Worm (Caenorhabditis elegans) whole organism, young adult: ENCODE results near the gene pgm-2.

ENCODE experiments used
- B0261.1 ChIP-seq: sonication (generic microtip); optimal IDR thresholded peaks from 2 replicates; lab custom pipeline; 2016; ENCODE audit warnings: mild to moderate bottlenecking, missing genetic modification characterization, moderate library complexity, missing compliant biosample characterization
- B0336.3 ChIP-seq: fragments of 200-800 bp; sonication (Bioruptor generic); IDR thresholded peaks from 2 replicates; pipeline ENCODE4 v1.3.6; 2022; ENCODE audit warnings: missing genetic modification characterization, missing compliant biosample characterization
- D2030.7 ChIP-seq: fragments of 200-800 bp; sonication (Bioruptor generic); IDR thresholded peaks from 2 replicates; pipeline ENCODE4 v1.3.6; 2022; ENCODE audit warnings: missing genetic modification reagents, missing genetic modification characterization, missing compliant biosample characterization
- F10E7.11 ChIP-seq: sonication (generic microtip); optimal IDR thresholded peaks from 2 replicates; lab custom pipeline; 2017; ENCODE audit warnings: mild to moderate bottlenecking, missing genetic modification characterization, moderate library complexity, missing compliant biosample characterization
- F33H1.4 ChIP-seq: fragments of 200-800 bp; sonication (Bioruptor generic); IDR thresholded peaks from 2 replicates; pipeline ENCODE4 v1.3.6; 2022; ENCODE audit warnings: missing genetic modification reagents, missing genetic modification characterization, missing compliant biosample characterization
- F57A8.1 ChIP-seq: fragments of 200-800 bp; sonication (Bioruptor generic); optimal IDR thresholded peaks from 2 replicates; lab custom pipeline; 2018; ENCODE audit warnings: mild to moderate bottlenecking, missing genetic modification characterization, moderate library complexity, missing compliant biosample characterization
- K12H6.12 ChIP-seq: fragments of 200-800 bp; sonication (Bioruptor generic); optimal IDR thresholded peaks from 2 replicates; lab custom pipeline; 2018; ENCODE audit warnings: mild to moderate bottlenecking, missing genetic modification characterization, missing compliant biosample characterization
- T07F8.4 ChIP-seq: sonication (generic microtip); optimal IDR thresholded peaks from 2 replicates; lab custom pipeline; 2016; ENCODE audit warnings: mild to moderate bottlenecking, missing genetic modification characterization, moderate library complexity, missing compliant biosample characterization
- Y67H2A.10 ChIP-seq: fragments of 200-800 bp; sonication (Bioruptor generic); conservative IDR thresholded peaks from 2 replicates; pipeline ENCODE4 v1.3.6; 2022; ENCODE audit warnings: missing genetic modification reagents, missing genetic modification characterization, missing compliant biosample characterization
- Y95B8A.8 ChIP-seq: fragments of 200-800 bp; sonication (Bioruptor generic); IDR thresholded peaks from 2 replicates; pipeline ENCODE4 v1.3.6; 2022; ENCODE audit warnings: missing genetic modification reagents, missing genetic modification characterization, missing compliant biosample characterization
- akir-1 ChIP-seq: fragments of 200-800 bp; sonication (Bioruptor generic); optimal IDR thresholded peaks from 2 replicates; lab custom pipeline; 2018; ENCODE audit warnings: mild to moderate bottlenecking, missing genetic modification characterization, moderate library complexity, missing compliant biosample characterization
- aptf-3 ChIP-seq: fragments of 200-800 bp; sonication (Bioruptor generic); IDR thresholded peaks from 2 replicates; pipeline ENCODE4 v1.3.6; 2022; ENCODE audit warnings: missing genetic modification characterization, missing compliant biosample characterization
- attf-5 ChIP-seq: fragments of 200-800 bp; sonication (Bioruptor generic); optimal IDR thresholded peaks from 2 replicates; lab custom pipeline; 2018; ENCODE audit warnings: mild to moderate bottlenecking, missing genetic modification characterization, missing compliant biosample characterization
- attf-6 ChIP-seq: fragments of 200-800 bp; sonication (Bioruptor generic); IDR thresholded peaks from 2 replicates; pipeline ENCODE4 v1.3.6; 2022; ENCODE audit warnings: missing genetic modification reagents, missing genetic modification characterization, missing compliant biosample characterization
- bed-1 ChIP-seq: fragments of 200-800 bp; sonication (Bioruptor generic); IDR thresholded peaks from 2 replicates; pipeline ENCODE4 v1.3.6; 2022; ENCODE audit warnings: missing genetic modification reagents, missing genetic modification characterization, missing compliant biosample characterization
- cebp-1 ChIP-seq, 2 experiments: fragments of 200-800 bp in 1 of 2; sonication (Bioruptor generic) in 1 of 2; sonication (generic microtip) in 1 of 2; IDR thresholded peaks in 1 of 2; optimal IDR thresholded peaks in 1 of 2; 2 replicates each; pipeline versions ENCODE4 v1.3.6 to Lab custom; 2017 to 2022; ENCODE audit warnings: missing compliant biosample characterization in 2 of 2, missing genetic modification characterization in 2 of 2, mild to moderate bottlenecking in 1 of 2, missing genetic modification reagents in 1 of 2, moderate library complexity in 1 of 2
- ceh-100 ChIP-seq: fragments of 200-800 bp; sonication (Bioruptor generic); IDR thresholded peaks from 2 replicates; pipeline ENCODE4 v1.3.6; 2022; ENCODE audit warnings: missing genetic modification reagents, missing genetic modification characterization, missing compliant biosample characterization
- ceh-27 ChIP-seq: fragments of 200-800 bp; sonication (Bioruptor generic); optimal IDR thresholded peaks from 2 replicates; lab custom pipeline; 2018; ENCODE audit warnings: mild to moderate bottlenecking, missing genetic modification characterization, moderate library complexity, missing compliant biosample characterization
- chd-7 ChIP-seq: sonication (generic microtip); optimal IDR thresholded peaks from 2 replicates; lab custom pipeline; 2016; ENCODE audit warnings: mild to moderate bottlenecking, missing genetic modification characterization, moderate library complexity, missing compliant biosample characterization
- dpl-1 ChIP-seq: fragments of 150-350 bp; optimal IDR thresholded peaks from 2 replicates; lab custom pipeline; 2014; ENCODE audit warnings: missing biosample characterization, missing genetic modification reagents, missing genetic modification characterization
- efl-1 ChIP-seq: fragments of 150-350 bp; optimal IDR thresholded peaks from 2 replicates; lab custom pipeline; 2014; ENCODE audit warnings: missing biosample characterization, missing genetic modification reagents, missing genetic modification characterization
- fkh-3 ChIP-seq: sonication (generic microtip); optimal IDR thresholded peaks from 2 replicates; lab custom pipeline; 2016; ENCODE audit warnings: mild to moderate bottlenecking, missing genetic modification characterization, missing compliant biosample characterization
- him-1 ChIP-seq: sonication (generic microtip); optimal IDR thresholded peaks from 2 replicates; lab custom pipeline; 2016; ENCODE audit warnings: missing genotype, missing genetic modification reagents, missing genetic modification characterization, missing compliant biosample characterization
- hlh-12 ChIP-seq: sonication (generic microtip); optimal IDR thresholded peaks from 2 replicates; lab custom pipeline; 2016; ENCODE audit warnings: missing genetic modification characterization, missing compliant biosample characterization
- hlh-26 ChIP-seq: fragments of 200-800 bp; sonication (Bioruptor generic); conservative IDR thresholded peaks from 2 replicates; pipeline ENCODE4 v1.3.6; 2022; ENCODE audit warnings: missing genetic modification reagents, missing genetic modification characterization, missing compliant biosample characterization
- hmg-20 ChIP-seq: fragments of 200-800 bp; sonication (Bioruptor generic); IDR thresholded peaks from 2 replicates; pipeline ENCODE4 v1.3.6; 2022; ENCODE audit warnings: missing genetic modification reagents, missing genetic modification characterization, missing compliant biosample characterization
- lag-1 ChIP-seq: fragments of 200-800 bp; sonication (Bioruptor generic); IDR thresholded peaks from 2 replicates; pipeline ENCODE4 v1.3.6; 2022; ENCODE audit warnings: missing genetic modification reagents, missing genetic modification characterization, missing compliant biosample characterization
- let-526 ChIP-seq: fragments of 200-800 bp; sonication (Bioruptor generic); IDR thresholded peaks from 2 replicates; pipeline ENCODE4 v1.3.6; 2022; ENCODE audit warnings: missing genetic modification reagents, missing genetic modification characterization, missing compliant biosample characterization
- lin-35 ChIP-seq, 3 experiments: fragments of 150-350 bp in 2 of 3; sonication (generic microtip) in 1 of 3; optimal IDR thresholded peaks; 2 replicates each; lab custom pipeline; 2014 to 2018; ENCODE audit warnings: missing biosample characterization in 3 of 3, missing genetic modification characterization in 3 of 3, missing genetic modification reagents in 3 of 3
- lin-54 ChIP-seq: fragments of 200-800 bp; sonication (Bioruptor generic); optimal IDR thresholded peaks from 2 replicates; lab custom pipeline; 2018; ENCODE audit warnings: mild to moderate bottlenecking, missing genetic modification characterization, missing compliant biosample characterization
- lsl-1 ChIP-seq: fragments of 200-800 bp; sonication (Bioruptor generic); optimal IDR thresholded peaks from 2 replicates; lab custom pipeline; 2018; ENCODE audit warnings: mild to moderate bottlenecking, missing genetic modification characterization, moderate library complexity, missing compliant biosample characterization
- madf-10 ChIP-seq: sonication (generic microtip); optimal IDR thresholded peaks from 2 replicates; lab custom pipeline; 2016; ENCODE audit warnings: mild to moderate bottlenecking, missing genetic modification characterization, missing compliant biosample characterization
- madf-6 ChIP-seq: fragments of 200-800 bp; sonication (Bioruptor generic); IDR thresholded peaks from 2 replicates; pipeline ENCODE4 v1.3.6; 2022; ENCODE audit warnings: missing genetic modification reagents, missing genetic modification characterization, missing compliant biosample characterization
- madf-8 ChIP-seq: fragments of 200-800 bp; sonication (Bioruptor generic); conservative IDR thresholded peaks from 2 replicates; pipeline ENCODE4 v1.3.6; 2022; ENCODE audit warnings: missing genetic modification reagents, missing genetic modification characterization, missing compliant biosample characterization
- mcd-1 ChIP-seq: fragments of 200-800 bp; sonication (Bioruptor generic); IDR thresholded peaks from 2 replicates; pipeline ENCODE4 v1.3.6; 2022; ENCODE audit warnings: missing genetic modification reagents, missing genetic modification characterization, missing compliant biosample characterization
- nfya-2 ChIP-seq: fragments of 200-800 bp; sonication (Bioruptor generic); IDR thresholded peaks from 2 replicates; pipeline ENCODE4 v1.3.6; 2022; ENCODE audit warnings: missing genetic modification reagents, missing genetic modification characterization, missing compliant biosample characterization
- nhr-120 ChIP-seq: fragments of 200-800 bp; sonication (Bioruptor generic); IDR thresholded peaks from 2 replicates; pipeline ENCODE4 v1.3.6; 2022; ENCODE audit warnings: missing genetic modification characterization, missing compliant biosample characterization
- pha-4 ChIP-seq: fragments of 150-350 bp; sonication (generic microtip); optimal IDR thresholded peaks from 2 replicates; lab custom pipeline; 2014; ENCODE audit warnings: missing biosample characterization, missing genetic modification reagents, missing genetic modification characterization
- rec-8 ChIP-seq, 2 experiments: sonication (generic microtip); optimal IDR thresholded peaks; 2 replicates each; lab custom pipeline; 2016; ENCODE audit warnings: mild to moderate bottlenecking in 2 of 2, missing genetic modification characterization in 2 of 2, missing genetic modification reagents in 2 of 2, missing genotype in 2 of 2, missing biosample characterization in 1 of 2, missing compliant biosample characterization in 1 of 2, moderate library complexity in 1 of 2
- repo-1 ChIP-seq: sonication (generic microtip); optimal IDR thresholded peaks from 2 replicates; lab custom pipeline; 2017; ENCODE audit warnings: mild to moderate bottlenecking, missing genetic modification characterization, missing compliant biosample characterization
- snpc-1.1 ChIP-seq: sonication (generic microtip); optimal IDR thresholded peaks from 2 replicates; lab custom pipeline; 2017; ENCODE audit warnings: missing genetic modification characterization, mild to moderate bottlenecking, missing compliant biosample characterization, antibody characterized with exemption, moderate library complexity, missing genotype, missing genetic modification reagents; ENCODE audit not compliant: insufficient read depth
- ztf-18 ChIP-seq: sonication (generic microtip); optimal IDR thresholded peaks from 2 replicates; lab custom pipeline; 2016; ENCODE audit warnings: missing genotype, mild to moderate bottlenecking, missing genetic modification characterization, missing compliant biosample characterization
- ztf-3 ChIP-seq: fragments of 200-800 bp; sonication (Bioruptor generic); optimal IDR thresholded peaks from 2 replicates; lab custom pipeline; 2018; ENCODE audit warnings: mild to moderate bottlenecking, missing genetic modification characterization, missing compliant biosample characterization

Gene pgm-2

ce11 chrIII:13340504-13341274 lies 41.5 kb downstream of the pgm-2 start (continued):
- TF ChIP-seq Y67H2A.10 (GFP tag; lab: Robert Waterston, UW), result no peak
- TF ChIP-seq F57A8.1 (GFP tag; lab: Kevin White, UChicago), result no peak
- TF ChIP-seq K12H6.12, result no peak
- no peak for TF ChIP-seq lin-54
- TF ChIP-seq B0336.3 (GFP tag; lab: Robert Waterston, UW), result no peak
- TF ChIP-seq attf-5 (GFP tag; lab: Kevin White, UChicago), result no peak
- no peak for TF ChIP-seq hlh-26 (GFP tag; lab: Robert Waterston, UW)
- no peak for TF ChIP-seq let-526 (GFP tag; lab: Robert Waterston, UW)
- no peak for TF ChIP-seq bed-1 (GFP tag; lab: Robert Waterston, UW)
- TF ChIP-seq aptf-3 (GFP tag; lab: Robert Waterston, UW), result no peak
- peak; percentile 62 for TF ChIP-seq him-1
- peak; percentile 45 for TF ChIP-seq dpl-1 (GFP tag; lab: Kevin White, UChicago)
- TF ChIP-seq D2030.7, result peak; percentile 66; the same call in 1 of the 2 replicates
- peak; percentile 96 for TF ChIP-seq ztf-18 (tag; lab: Kevin White, UChicago)
- no peak; the same call in 1 of the 2 replicates for TF ChIP-seq ceh-100 (GFP tag; lab: Robert Waterston, UW)
- no peak for TF ChIP-seq hlh-12
- TF ChIP-seq madf-6, result peak; percentile 78
- no peak for TF ChIP-seq lag-1
- TF ChIP-seq madf-10 (tag; lab: Kevin White, UChicago), result no peak
- TF ChIP-seq cebp-1 (GFP tag; IDR thresholded peaks at IDR 0.05; lab: Robert Waterston, UW), result no peak
- no peak for TF ChIP-seq cebp-1 (tag; optimal IDR thresholded peaks at IDR 0.05; lab: Kevin White, UChicago)
- TF ChIP-seq nfya-2 (GFP tag; lab: Robert Waterston, UW), result no peak
- no peak for TF ChIP-seq pha-4 (tag; lab: Kevin White, UChicago)
- peak; percentile 51 for TF ChIP-seq mcd-1 (GFP tag; lab: Robert Waterston, UW)
- no peak for TF ChIP-seq repo-1
- TF ChIP-seq rec-8 (tag; optimal IDR thresholded peaks at IDR 0.05; lab: Kevin White, UChicago), result no peak
- TF ChIP-seq fkh-3 (tag; lab: Kevin White, UChicago), result no peak
- peak; percentile 59 for TF ChIP-seq efl-1 (GFP tag; lab: Kevin White, UChicago)
- TF ChIP-seq lsl-1, result peak; percentile 86
- TF ChIP-seq nhr-120 (GFP tag; lab: Robert Waterston, UW), result no peak

- TF ChIP-seq ztf-18 (tag; lab: Kevin White, UChicago) (peak; percentile 89), chd-7 (tag; lab: Kevin White, UChicago) (no peak), cebp-1 (GFP tag; IDR thresholded peaks at IDR 0.05; lab: Robert Waterston, UW) (no peak), cebp-1 (tag; optimal IDR thresholded peaks at IDR 0.05; lab: Kevin White, UChicago) (peak; percentile 79)
Measured at ce11 chrIII:13341275-13341626, 42.1 kb downstream of the pgm-2 start, which contains the start of gene nud-1. TSS of gene nud-1 (plus strand) at chrIII:13341527.

ce11 chrIII:13342079-13342734 lies 43.0 kb downstream of the pgm-2 start, which contains the start of gene dro-1:
TSS of gene dro-1 (plus strand) at chrIII:13342684.
- TF ChIP-seq attf-5 (GFP tag; lab: Kevin White, UChicago) (no peak), ztf-3 (GFP tag; lab: Kevin White, UChicago) (no peak), B0261.1 (tag; lab: Kevin White, UChicago) (no peak), ceh-27 (no peak), lin-35 (GFP tag; optimal IDR thresholded peaks at IDR 0.05; lab: Kevin White, UChicago) (no peak), akir-1 (GFP tag; lab: Kevin White, UChicago) (no peak), F33H1.4 (no peak), madf-8 (GFP tag; lab: Robert Waterston, UW) (no peak), hmg-20 (no peak), T07F8.4 (no peak), chd-7 (tag; lab: Kevin White, UChicago) (no peak), attf-6 (GFP tag; lab: Robert Waterston, UW) (no peak), K12H6.12 (no peak), F10E7.11 (tag; lab: Kevin White, UChicago) (no peak), Y95B8A.8 (GFP tag; lab: Robert Waterston, UW) (no peak), snpc-1.1 (tag; lab: Kevin White, UChicago) (no peak)
